Worm (Caenorhabditis elegans) whole organism, mixed stage, embryonic: ENCODE data around the gene pcf-11.

Source experiments
- M03D4.4 ChIP-seq: sonication (generic microtip); optimal IDR thresholded peaks from 2 replicates; lab custom pipeline; 2017; ENCODE audit warnings: mild to moderate bottlenecking, missing genetic modification characterization, missing compliant biosample characterization
- bed-3 ChIP-seq: fragments of 200-800 bp; sonication (Bioruptor generic); optimal IDR thresholded peaks from 3 replicates; lab custom pipeline; 2018; ENCODE audit warnings: mild to moderate bottlenecking, missing genetic modification characterization, moderate library complexity, missing compliant biosample characterization
- blmp-1 ChIP-seq: fragments of 150-350 bp; optimal IDR thresholded peaks from 2 replicates; lab custom pipeline; 2014; ENCODE audit warnings: missing biosample characterization, missing genetic modification characterization
- ceh-39 ChIP-seq: fragments of 150-350 bp; optimal IDR thresholded peaks from 2 replicates; lab custom pipeline; 2014; ENCODE audit warnings: missing biosample characterization, missing genetic modification characterization
- ceh-83 ChIP-seq: fragments of 200-800 bp; sonication (Bioruptor generic); optimal IDR thresholded peaks from 2 replicates; lab custom pipeline; 2018; ENCODE audit warnings: mild to moderate bottlenecking, missing genetic modification characterization, missing compliant biosample characterization
- ces-1 ChIP-seq: fragments of 150-350 bp; optimal IDR thresholded peaks from 2 replicates; lab custom pipeline; 2014; ENCODE audit warnings: missing biosample characterization, missing genetic modification reagents, missing genetic modification characterization
- cnd-1 ChIP-seq: fragments of 200-800 bp; sonication (Bioruptor generic); optimal IDR thresholded peaks from 2 replicates; lab custom pipeline; 2018; ENCODE audit warnings: mild to moderate bottlenecking, missing genetic modification characterization, missing compliant biosample characterization
- drap-1 ChIP-seq: fragments of 200-800 bp; sonication (Bioruptor generic); optimal IDR thresholded peaks from 3 replicates; lab custom pipeline; 2018; ENCODE audit warnings: mild to moderate bottlenecking, missing genetic modification characterization, missing compliant biosample characterization
- elt-1 ChIP-seq: sonication (generic microtip); optimal IDR thresholded peaks from 2 replicates; lab custom pipeline; 2017; ENCODE audit warnings: missing genetic modification characterization, mild to moderate bottlenecking, missing compliant biosample characterization, antibody characterized with exemption, moderate library complexity, borderline replicate concordance; ENCODE audit not compliant: insufficient read depth
- elt-3 ChIP-seq: fragments of 150-350 bp; optimal IDR thresholded peaks from 2 replicates; lab custom pipeline; 2014; ENCODE audit warnings: missing biosample characterization, missing genetic modification characterization
- flh-1 ChIP-seq: fragments of 200-800 bp; sonication (Bioruptor generic); optimal IDR thresholded peaks from 2 replicates; lab custom pipeline; 2018; ENCODE audit warnings: mild to moderate bottlenecking, missing genetic modification characterization, moderate library complexity, missing compliant biosample characterization
- ham-2 ChIP-seq: fragments of 200-800 bp; sonication (Bioruptor generic); optimal IDR thresholded peaks from 2 replicates; lab custom pipeline; 2018; ENCODE audit warnings: mild to moderate bottlenecking, missing genetic modification characterization, missing compliant biosample characterization
- hlh-1 ChIP-seq: fragments of 150-350 bp; optimal IDR thresholded peaks from 2 replicates; lab custom pipeline; 2014; ENCODE audit warnings: missing biosample characterization, missing genetic modification reagents, missing genetic modification characterization
- lin-13 ChIP-seq: fragments of 150-350 bp; optimal IDR thresholded peaks from 2 replicates; lab custom pipeline; 2014; ENCODE audit warnings: missing biosample characterization, missing genetic modification characterization
- lin-32 ChIP-seq: fragments of 200-800 bp; sonication (Bioruptor generic); optimal IDR thresholded peaks from 2 replicates; lab custom pipeline; 2018; ENCODE audit warnings: mild to moderate bottlenecking, missing genetic modification characterization, missing compliant biosample characterization
- lsy-2 ChIP-seq: fragments of 150-350 bp; optimal IDR thresholded peaks from 2 replicates; lab custom pipeline; 2014; ENCODE audit warnings: missing biosample characterization, missing genetic modification characterization
- mab-5 ChIP-seq: fragments of 150-350 bp; optimal IDR thresholded peaks from 2 replicates; lab custom pipeline; 2014; ENCODE audit warnings: missing biosample characterization, missing genetic modification characterization
- mep-1 ChIP-seq: fragments of 150-350 bp; optimal IDR thresholded peaks from 2 replicates; lab custom pipeline; 2017; ENCODE audit warnings: missing biosample characterization, missing genetic modification reagents, missing genetic modification characterization, inconsistent platforms
- mls-2 ChIP-seq: sonication (generic microtip); optimal IDR thresholded peaks from 2 replicates; lab custom pipeline; 2016; ENCODE audit warnings: mild to moderate bottlenecking, missing genetic modification characterization, moderate library complexity, missing compliant biosample characterization
- nhr-12 ChIP-seq: fragments of 150-350 bp; optimal IDR thresholded peaks from 2 replicates; lab custom pipeline; 2014; ENCODE audit warnings: missing biosample characterization, missing genetic modification characterization
- nhr-2 ChIP-seq: fragments of 150-350 bp; optimal IDR thresholded peaks from 2 replicates; lab custom pipeline; 2014; ENCODE audit warnings: missing biosample characterization, missing genetic modification characterization
- nhr-237 ChIP-seq: fragments of 150-350 bp; optimal IDR thresholded peaks from 2 replicates; lab custom pipeline; 2014; ENCODE audit warnings: missing biosample characterization, missing genetic modification characterization
- nhr-28 ChIP-seq: fragments of 150-350 bp; optimal IDR thresholded peaks from 2 replicates; lab custom pipeline; 2014; ENCODE audit warnings: missing biosample characterization, missing genetic modification characterization
- nhr-76 ChIP-seq: sonication (generic microtip); optimal IDR thresholded peaks from 2 replicates; lab custom pipeline; 2017; ENCODE audit warnings: missing biosample characterization, missing genetic modification characterization
- pha-4 ChIP-seq: fragments of 150-350 bp; optimal IDR thresholded peaks from 2 replicates; lab custom pipeline; 2018; ENCODE audit warnings: missing biosample characterization, missing genetic modification reagents, missing genetic modification characterization
- sem-2 ChIP-seq: fragments of 200-800 bp; sonication (Bioruptor generic); optimal IDR thresholded peaks from 2 replicates; lab custom pipeline; 2018; ENCODE audit warnings: mild to moderate bottlenecking, missing genetic modification characterization, missing compliant biosample characterization
- snpc-4 ChIP-seq: fragments of 150-350 bp; optimal IDR thresholded peaks from 2 replicates; lab custom pipeline; 2014; ENCODE audit warnings: missing biosample characterization, missing genetic modification characterization
- sptf-1 ChIP-seq: sonication (generic microtip); optimal IDR thresholded peaks from 2 replicates; lab custom pipeline; 2017; ENCODE audit warnings: mild to moderate bottlenecking, missing genetic modification characterization, moderate library complexity, missing compliant biosample characterization
- tbx-8 ChIP-seq: fragments of 200-800 bp; sonication (Bioruptor generic); optimal IDR thresholded peaks from 2 replicates; lab custom pipeline; 2018; ENCODE audit warnings: mild to moderate bottlenecking, missing genetic modification characterization, moderate library complexity, missing compliant biosample characterization
- unc-120 ChIP-seq: sonication (generic microtip); optimal IDR thresholded peaks from 2 replicates; lab custom pipeline; 2017; ENCODE audit warnings: missing genetic modification characterization, missing compliant biosample characterization; ENCODE audit not compliant: poor library complexity, severe bottlenecking
- unc-39 ChIP-seq: fragments of 150-350 bp; optimal IDR thresholded peaks from 2 replicates; lab custom pipeline; 2014; ENCODE audit warnings: missing biosample characterization, missing genetic modification characterization
- zip-8 ChIP-seq: fragments of 150-350 bp; optimal IDR thresholded peaks from 2 replicates; lab custom pipeline; 2014; ENCODE audit warnings: missing biosample characterization, missing genetic modification characterization
- ztf-11 ChIP-seq: fragments of 150-350 bp; optimal IDR thresholded peaks from 2 replicates; lab custom pipeline; 2014; ENCODE audit warnings: missing biosample characterization, missing genetic modification characterization

The pcf-11 gene

DNA sequence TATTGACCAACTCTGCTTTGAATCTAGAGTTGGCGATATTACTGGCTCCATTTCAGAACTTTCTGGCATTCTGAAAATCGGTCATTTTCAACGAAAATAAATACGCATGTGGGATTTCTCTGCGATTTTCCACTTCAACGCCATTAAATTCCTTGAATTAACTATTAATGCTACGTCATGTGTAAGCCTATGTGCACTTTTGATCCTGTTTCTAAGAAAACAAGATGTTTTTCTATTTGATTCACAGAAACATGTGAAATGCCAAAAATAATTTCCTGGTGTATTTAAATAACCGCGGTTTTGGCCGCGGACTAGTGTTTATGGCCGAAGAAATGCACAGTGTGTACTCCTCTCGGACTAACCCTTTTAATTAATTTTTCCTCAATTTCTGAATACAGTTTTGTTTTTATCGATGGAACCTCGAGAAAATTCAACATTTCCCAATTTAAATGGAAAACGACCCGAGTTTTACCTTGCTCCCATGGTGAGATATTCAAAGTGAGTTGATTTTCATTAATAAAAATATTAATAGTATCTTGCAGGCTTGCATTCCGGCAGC is 44.0 kb downstream of the pcf-11 start, which contains the start of the genes C45G9.11 and C45G9.2:
Gene C45G9.11, minus strand, starts transcription at position 51 of the 559 bp plus-strand sequence.
Gene C45G9.2, plus strand, starts transcription at position 392 of the 559 bp plus-strand sequence.
- TF ChIP-seq drap-1 (GFP tag; lab: Kevin White, UChicago) (no peak), hlh-1 (tag; lab: Kevin White, UChicago) (peak; percentile 16), elt-1 (tag; lab: Kevin White, UChicago) (no peak), nhr-237 (tag; lab: Kevin White, UChicago) (no peak), lin-32 (peak; percentile 39), pha-4 (tag; lab: Kevin White, UChicago) (no peak), sem-2 (no peak), ces-1 (GFP tag; lab: Kevin White, UChicago) (peak; percentile 82), ztf-11 (tag; lab: Kevin White, UChicago) (no peak), flh-1 (GFP tag; lab: Kevin White, UChicago) (no peak), ceh-39 (tag; lab: Kevin White, UChicago) (no peak), mab-5 (tag; lab: Kevin White, UChicago) (no peak), mep-1 (tag; lab: Kevin White, UChicago) (peak; percentile 59), lin-13 (no peak), lsy-2 (no peak), ham-2 (GFP tag; lab: Kevin White, UChicago) (no peak), cnd-1 (tag; lab: Kevin White, UChicago) (no peak), ceh-83 (GFP tag; lab: Kevin White, UChicago) (peak; percentile 36), unc-120 (tag; lab: Kevin White, UChicago) (no peak)

DNA sequence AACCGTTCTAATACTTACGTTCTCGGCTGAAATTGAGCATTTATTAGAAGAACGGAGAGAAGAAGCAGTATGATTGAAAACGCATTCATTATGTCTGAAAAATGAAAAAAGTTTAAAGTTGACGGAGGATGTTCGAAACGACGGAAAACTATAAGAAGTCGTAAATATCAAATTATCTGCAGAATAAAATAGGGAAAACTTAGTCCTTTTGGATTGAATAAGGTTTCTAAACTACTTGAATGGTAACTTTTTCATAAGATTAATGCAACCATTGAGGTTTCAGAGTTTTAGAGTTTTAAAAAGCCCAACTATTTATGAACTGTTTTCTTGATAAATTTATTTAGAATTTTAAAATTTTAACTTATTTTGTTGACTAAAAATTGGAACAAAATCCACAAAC is 46.8 kb downstream of the pcf-11 start, which contains the start of gene C45G9.12:
Gene C45G9.12, minus strand, starts transcription at position 101 of the 400 bp plus-strand sequence.
- TF ChIP-seq pha-4 (tag; lab: Kevin White, UChicago) (no peak), zip-8 (tag; lab: Kevin White, UChicago) (no peak), hlh-1 (tag; lab: Kevin White, UChicago) (no peak), ces-1 (GFP tag; lab: Kevin White, UChicago) (no peak), mab-5 (tag; lab: Kevin White, UChicago) (no peak), ham-2 (GFP tag; lab: Kevin White, UChicago) (no peak), ceh-39 (tag; lab: Kevin White, UChicago) (no peak), sptf-1 (tag; lab: Kevin White, UChicago) (no peak), nhr-76 (tag; lab: Kevin White, UChicago) (no peak), tbx-8 (no peak), blmp-1 (tag; lab: Kevin White, UChicago) (no peak), nhr-237 (tag; lab: Kevin White, UChicago) (no peak)

- no peak for TF ChIP-seq nhr-28 (tag; lab: Kevin White, UChicago)
- no peak for TF ChIP-seq nhr-12
- TF ChIP-seq ceh-83 (GFP tag; lab: Kevin White, UChicago): no peak
- TF ChIP-seq snpc-4 (tag; lab: Kevin White, UChicago): no peak
- no peak for TF ChIP-seq flh-1 (GFP tag; lab: Kevin White, UChicago)
- TF ChIP-seq nhr-237 (tag; lab: Kevin White, UChicago): no peak
- TF ChIP-seq cnd-1 (tag; lab: Kevin White, UChicago): no peak
- no peak for TF ChIP-seq M03D4.4 (tag; lab: Kevin White, UChicago)
- TF ChIP-seq unc-39 (tag; lab: Kevin White, UChicago): no peak
- no peak for TF ChIP-seq unc-120 (tag; lab: Kevin White, UChicago)
- no peak for TF ChIP-seq bed-3 (GFP tag; lab: Kevin White, UChicago)
- no peak for TF ChIP-seq nhr-76 (tag; lab: Kevin White, UChicago)
- no peak for TF ChIP-seq ham-2 (GFP tag; lab: Kevin White, UChicago)
- no peak for TF ChIP-seq ztf-11 (tag; lab: Kevin White, UChicago)
- no peak for TF ChIP-seq mls-2 (tag; lab: Kevin White, UChicago)
- no peak for TF ChIP-seq nhr-2 (tag; lab: Kevin White, UChicago)
- TF ChIP-seq tbx-8: no peak
These were observed 49.7 kb downstream of the pcf-11 start, which contains the start of gene ttbk-6 for ce11 chrIII:5074398-5074797. ttbk-6 (plus strand) TSS chrIII:5074698.

- no peak for TF ChIP-seq zip-8 (tag; lab: Kevin White, UChicago)
- TF ChIP-seq nhr-28 (tag; lab: Kevin White, UChicago): no peak
- TF ChIP-seq lin-13: no peak
- no peak for TF ChIP-seq mep-1 (tag; lab: Kevin White, UChicago)
- no peak for TF ChIP-seq blmp-1 (tag; lab: Kevin White, UChicago)
- no peak for TF ChIP-seq mab-5 (tag; lab: Kevin White, UChicago)
- no peak for TF ChIP-seq M03D4.4 (tag; lab: Kevin White, UChicago)
- no peak for TF ChIP-seq ceh-83 (GFP tag; lab: Kevin White, UChicago)
- no peak for TF ChIP-seq bed-3 (GFP tag; lab: Kevin White, UChicago)
- TF ChIP-seq nhr-2 (tag; lab: Kevin White, UChicago): no peak
- TF ChIP-seq ceh-39 (tag; lab: Kevin White, UChicago): no peak
- no peak for TF ChIP-seq sem-2
- TF ChIP-seq pha-4 (tag; lab: Kevin White, UChicago): no peak
- no peak for TF ChIP-seq elt-3 (tag; lab: Kevin White, UChicago)
- no peak for TF ChIP-seq ham-2 (GFP tag; lab: Kevin White, UChicago)
- TF ChIP-seq mls-2 (tag; lab: Kevin White, UChicago): no peak
- TF ChIP-seq ces-1 (GFP tag; lab: Kevin White, UChicago): no peak
These were observed 51.9 kb downstream of the pcf-11 start for ce11 chrIII:5076569-5076968.
